Worm (Caenorhabditis elegans) whole organism, midembryonic: Measurements from ENCODE around the gene srj-7.

Experiments used
- T22C8.4 ChIP-seq: fragments of 200-800 bp; sonication (Bioruptor generic); IDR thresholded peaks from 2 replicates; pipeline ENCODE4 v1.3.6; 2022; ENCODE audit warnings: missing genetic modification characterization, missing compliant biosample characterization
- cog-1 ChIP-seq: sonication (generic microtip); optimal IDR thresholded peaks from 2 replicates; lab custom pipeline; 2016; ENCODE audit warnings: missing genetic modification characterization, missing compliant biosample characterization
- flt-1 ChIP-seq: fragments of 200-800 bp; sonication (Bioruptor generic); IDR thresholded peaks from 2 replicates; pipeline ENCODE4 v1.3.6; 2022; ENCODE audit warnings: missing genetic modification characterization, missing compliant biosample characterization
- klf-2 ChIP-seq: fragments of 200-800 bp; sonication (Bioruptor generic); conservative IDR thresholded peaks from 2 replicates; pipeline ENCODE4 v1.3.6; 2022; ENCODE audit warnings: missing genetic modification reagents, missing genetic modification characterization, missing compliant biosample characterization
- med-1 ChIP-seq: sonication (generic microtip); optimal IDR thresholded peaks from 2 replicates; lab custom pipeline; 2017; ENCODE audit warnings: missing genetic modification characterization, mild to moderate bottlenecking, missing compliant biosample characterization, antibody characterized with exemption, missing genetic modification reagents; ENCODE audit not compliant: insufficient read depth
- ref-1 ChIP-seq: fragments of 200-800 bp; sonication (Bioruptor generic); conservative IDR thresholded peaks from 2 replicates; pipeline ENCODE4 v1.3.6; 2022; ENCODE audit warnings: missing genetic modification reagents, missing genetic modification characterization, missing compliant biosample characterization
- tab-1 ChIP-seq: fragments of 200-800 bp; sonication (Bioruptor generic); IDR thresholded peaks from 2 replicates; pipeline ENCODE4 v1.3.6; 2022; ENCODE audit warnings: missing genetic modification characterization, missing compliant biosample characterization
- ztf-23 ChIP-seq: fragments of 200-800 bp; sonication (Bioruptor generic); IDR thresholded peaks from 2 replicates; pipeline ENCODE4 v1.3.6; 2022; ENCODE audit warnings: missing genetic modification reagents, missing genetic modification characterization, missing compliant biosample characterization
- ztf-29 ChIP-seq: fragments of 200-800 bp; sonication (Bioruptor generic); IDR thresholded peaks from 2 replicates; pipeline ENCODE4 v1.3.6; 2022; ENCODE audit warnings: missing genetic modification reagents, missing genetic modification characterization, missing compliant biosample characterization

srj-7 gene

DNA sequence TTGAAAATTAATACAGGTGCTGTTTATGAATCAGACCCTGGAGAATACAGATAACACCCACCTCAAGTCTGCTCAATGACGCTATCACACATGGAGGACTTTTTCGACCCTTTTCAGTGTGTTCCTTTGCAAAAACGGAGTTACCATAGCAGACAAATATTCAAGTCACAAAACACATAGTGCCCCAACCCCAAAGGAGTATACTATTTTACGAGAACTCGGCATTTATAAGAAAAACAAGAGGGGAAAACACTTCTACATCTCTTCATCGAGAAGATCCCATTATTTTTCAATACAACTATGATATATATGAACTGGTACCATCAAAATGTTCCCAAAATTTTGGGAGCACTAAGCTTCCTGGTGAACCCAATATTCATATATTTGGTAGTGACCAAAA lies at the start of gene srj-7:
srj-7 (plus strand) TSS at position 301 of the 400 bp plus-strand sequence.
- TF ChIP-seq ztf-29 (GFP tag; lab: Robert Waterston, UW) (no peak), ztf-23 (GFP tag; lab: Robert Waterston, UW) (no peak), flt-1 (GFP tag; lab: Robert Waterston, UW) (no peak), tab-1 (GFP tag; lab: Robert Waterston, UW) (no peak), T22C8.4 (GFP tag; lab: Robert Waterston, UW) (no peak), cog-1 (tag; lab: Kevin White, UChicago) (no peak), med-1 (GFP tag; lab: Kevin White, UChicago) (no peak), ref-1 (GFP tag; lab: Robert Waterston, UW) (no peak), klf-2 (GFP tag; lab: Robert Waterston, UW) (no peak)

DNA sequence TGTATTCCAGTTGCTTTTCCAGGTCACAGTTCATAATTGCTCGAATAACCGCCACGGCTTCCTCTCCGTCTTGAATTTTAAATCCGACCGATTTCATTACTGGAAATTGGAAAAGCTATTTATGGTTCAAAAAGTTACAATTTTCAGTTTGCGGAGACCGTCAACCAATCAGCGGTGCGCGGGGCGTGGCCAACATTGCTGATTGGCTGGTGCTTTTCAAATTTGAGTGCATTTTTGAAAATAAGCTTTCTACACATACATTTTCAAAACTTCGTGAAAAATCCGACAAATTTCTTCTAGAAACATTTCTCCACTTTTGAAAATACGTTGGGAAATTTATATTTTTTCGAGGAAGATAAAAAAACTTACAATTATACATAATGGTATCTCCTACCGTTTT lies 49.0 kb upstream of the srj-7 start:
- TF ChIP-seq ztf-29 (GFP tag; lab: Robert Waterston, UW) (no peak), flt-1 (GFP tag; lab: Robert Waterston, UW) (no peak)

DNA sequence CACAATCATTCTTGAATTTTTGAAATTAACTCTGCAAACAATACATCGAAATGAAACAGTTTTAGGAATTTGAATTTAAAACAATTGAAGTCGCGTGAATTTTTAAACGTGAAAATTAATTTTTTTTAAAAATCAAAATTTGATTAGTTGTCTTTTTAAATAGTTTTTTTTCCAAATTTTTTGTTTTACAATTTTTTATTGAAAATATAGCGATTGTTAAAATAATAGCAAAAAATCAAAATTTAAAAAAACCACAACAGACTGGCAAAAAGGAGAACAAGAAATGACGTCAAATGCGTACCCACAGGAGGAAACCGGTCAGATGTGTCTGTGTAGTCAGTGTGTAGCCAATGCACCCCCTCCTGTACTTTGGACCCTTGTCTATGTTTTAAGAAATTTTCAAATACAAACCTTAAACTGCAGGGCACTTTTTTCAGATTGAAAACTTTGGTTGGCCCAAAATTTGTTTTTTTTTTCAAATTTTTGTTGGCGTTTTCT lies 47.9 kb upstream of the srj-7 start, which contains the start of the genes Y73C8B.1 and Y73C8B.5:
Y73C8B.1 (minus strand) TSS at position 51 of the 498 bp plus-strand sequence.
Y73C8B.5 (plus strand) TSS at position 437 of the 498 bp plus-strand sequence.
- TF ChIP-seq flt-1 (GFP tag; lab: Robert Waterston, UW) (no peak), med-1 (GFP tag; lab: Kevin White, UChicago) (no peak), klf-2 (GFP tag; lab: Robert Waterston, UW) (no peak), ref-1 (GFP tag; lab: Robert Waterston, UW) (no peak), ztf-23 (GFP tag; lab: Robert Waterston, UW) (no peak), T22C8.4 (GFP tag; lab: Robert Waterston, UW) (no peak), tab-1 (GFP tag; lab: Robert Waterston, UW) (no peak), cog-1 (tag; lab: Kevin White, UChicago) (no peak), ztf-29 (GFP tag; lab: Robert Waterston, UW) (no peak)

DNA sequence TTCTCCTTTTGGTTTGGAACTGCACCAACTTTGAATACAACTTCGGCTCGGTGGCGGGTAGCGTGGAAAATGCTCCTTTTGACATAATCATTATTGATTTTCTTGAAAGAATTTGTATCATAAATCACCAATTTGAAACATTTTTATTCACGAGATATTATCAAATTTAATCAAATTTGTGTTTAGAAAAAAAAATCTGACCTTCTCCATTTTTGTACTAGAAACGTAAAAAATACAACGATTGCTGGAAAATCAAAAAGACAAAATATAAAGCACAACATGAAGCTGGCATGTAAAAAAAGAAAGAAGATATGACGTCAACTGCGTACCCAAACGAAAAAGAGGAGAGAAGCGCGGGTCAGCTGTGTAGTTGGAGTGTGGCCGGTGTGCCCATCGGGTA lies 44.5 kb upstream of the srj-7 start, which contains the start of gene K08D9.4:
K08D9.4 (minus strand) TSS at position 101 of the 400 bp plus-strand sequence.
- TF ChIP-seq ztf-23 (GFP tag; lab: Robert Waterston, UW) (no peak), ztf-29 (GFP tag; lab: Robert Waterston, UW) (no peak), cog-1 (tag; lab: Kevin White, UChicago) (no peak), med-1 (GFP tag; lab: Kevin White, UChicago) (no peak), T22C8.4 (GFP tag; lab: Robert Waterston, UW) (no peak), ref-1 (GFP tag; lab: Robert Waterston, UW) (no peak), tab-1 (GFP tag; lab: Robert Waterston, UW) (no peak), flt-1 (GFP tag; lab: Robert Waterston, UW) (no peak), klf-2 (GFP tag; lab: Robert Waterston, UW) (no peak)

DNA sequence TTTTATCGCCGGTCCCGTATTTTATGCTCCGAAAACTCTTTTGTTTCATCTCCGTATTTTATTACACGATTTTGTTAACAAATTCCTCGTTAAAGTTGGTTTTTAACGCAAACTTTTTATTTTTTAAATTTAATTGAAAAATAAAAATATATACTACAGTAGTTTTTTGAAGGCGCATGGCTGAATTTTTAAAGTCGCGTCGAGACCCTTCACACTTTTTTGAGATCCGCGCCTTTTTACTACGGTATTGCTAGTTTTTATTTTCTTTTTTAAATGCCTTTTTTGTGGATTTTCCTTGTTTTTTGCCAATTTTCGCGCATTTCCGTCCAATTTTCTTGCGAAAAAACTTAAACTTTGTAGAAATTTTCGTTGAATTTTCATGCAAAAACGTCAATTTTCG lies 40.4 kb upstream of the srj-7 start:
- TF ChIP-seq flt-1 (GFP tag; lab: Robert Waterston, UW): no peak
- TF ChIP-seq T22C8.4 (GFP tag; lab: Robert Waterston, UW): no peak
- no peak for TF ChIP-seq med-1 (GFP tag; lab: Kevin White, UChicago)
- no peak for TF ChIP-seq tab-1 (GFP tag; lab: Robert Waterston, UW)
- no peak for TF ChIP-seq cog-1 (tag; lab: Kevin White, UChicago)

ce11 chrV:3208940-3209339 lies 35.9 kb upstream of the srj-7 start:
- no peak for TF ChIP-seq ref-1 (GFP tag; lab: Robert Waterston, UW)
- TF ChIP-seq flt-1 (GFP tag; lab: Robert Waterston, UW): no peak
- TF ChIP-seq tab-1 (GFP tag; lab: Robert Waterston, UW): no peak
- no peak for TF ChIP-seq klf-2 (GFP tag; lab: Robert Waterston, UW)
- no peak for TF ChIP-seq ztf-29 (GFP tag; lab: Robert Waterston, UW)
- TF ChIP-seq T22C8.4 (GFP tag; lab: Robert Waterston, UW): no peak
- no peak for TF ChIP-seq ztf-23 (GFP tag; lab: Robert Waterston, UW)
- TF ChIP-seq med-1 (GFP tag; lab: Kevin White, UChicago): no peak
- no peak for TF ChIP-seq cog-1 (tag; lab: Kevin White, UChicago)

ce11 chrV:3210147-3210546 lies 34.7 kb upstream of the srj-7 start, which contains the start of gene apx-1:
Gene apx-1, plus strand, starts transcription at chrV:3210196.
- TF ChIP-seq T22C8.4 (GFP tag; lab: Robert Waterston, UW) (no peak), klf-2 (GFP tag; lab: Robert Waterston, UW) (no peak), flt-1 (GFP tag; lab: Robert Waterston, UW) (no peak), cog-1 (tag; lab: Kevin White, UChicago) (no peak), ztf-23 (GFP tag; lab: Robert Waterston, UW) (no peak), ztf-29 (GFP tag; lab: Robert Waterston, UW) (no peak), tab-1 (GFP tag; lab: Robert Waterston, UW) (no peak), ref-1 (GFP tag; lab: Robert Waterston, UW) (no peak), med-1 (GFP tag; lab: Kevin White, UChicago) (no peak)

DNA sequence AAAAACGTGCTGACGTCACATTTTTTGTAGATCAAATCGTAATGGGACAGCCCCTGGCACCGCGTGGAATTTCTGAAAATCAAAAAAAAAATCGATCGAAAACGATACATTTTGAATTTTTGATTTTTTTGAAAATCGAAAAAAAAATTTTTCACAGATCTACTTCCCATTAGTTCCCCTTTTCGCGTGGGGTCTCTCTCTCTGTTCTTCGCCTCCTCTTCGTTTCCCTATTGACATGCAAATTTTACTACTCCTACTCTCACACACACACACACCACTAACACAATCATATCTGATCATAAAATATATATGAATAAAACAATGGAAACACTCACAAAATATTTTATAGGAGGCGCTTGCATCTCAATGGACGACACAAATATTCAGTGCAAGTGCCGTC lies 26.2 kb upstream of the srj-7 start:
- TF ChIP-seq flt-1 (GFP tag; lab: Robert Waterston, UW) (no peak), ztf-29 (GFP tag; lab: Robert Waterston, UW) (no peak), cog-1 (tag; lab: Kevin White, UChicago) (no peak), T22C8.4 (GFP tag; lab: Robert Waterston, UW) (no peak), klf-2 (GFP tag; lab: Robert Waterston, UW) (no peak), med-1 (GFP tag; lab: Kevin White, UChicago) (no peak), ztf-23 (GFP tag; lab: Robert Waterston, UW) (no peak), ref-1 (GFP tag; lab: Robert Waterston, UW) (no peak), tab-1 (GFP tag; lab: Robert Waterston, UW) (no peak)

DNA sequence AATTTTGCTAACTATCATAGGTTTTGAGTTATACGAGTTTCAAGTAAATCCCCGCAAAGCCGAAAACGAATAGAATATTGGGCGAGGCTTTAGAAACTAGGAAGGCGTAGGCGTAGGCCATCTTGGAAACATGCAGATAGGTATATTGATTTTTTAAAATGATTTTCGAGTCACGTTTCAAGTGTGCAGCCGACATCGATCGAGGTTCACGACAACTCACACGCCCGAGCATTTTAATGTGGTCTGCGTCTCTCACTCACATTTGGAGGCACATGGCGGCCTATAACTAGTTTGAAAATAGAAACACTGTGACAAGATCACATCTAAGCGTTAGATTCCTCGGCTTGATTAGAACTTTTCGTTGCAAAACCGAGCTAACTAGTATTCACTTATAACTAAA lies 17.4 kb upstream of the srj-7 start, which contains the start of gene K08D9.2:
K08D9.2 (plus strand) TSS at position 301 of the 400 bp plus-strand sequence.
- TF ChIP-seq ref-1 (GFP tag; lab: Robert Waterston, UW): no peak
- TF ChIP-seq T22C8.4 (GFP tag; lab: Robert Waterston, UW): no peak
